Worm (Caenorhabditis elegans) whole organism, mixed stage, embryonic: ENCODE measurements around the gene T21E8.4.

Experiments
- M03D4.4 ChIP-seq: sonication (generic microtip); optimal IDR thresholded peaks from 2 replicates; lab custom pipeline; 2017; ENCODE audit warnings: mild to moderate bottlenecking, missing genetic modification characterization, missing compliant biosample characterization
- bed-3 ChIP-seq: fragments of 200-800 bp; sonication (Bioruptor generic); optimal IDR thresholded peaks from 3 replicates; lab custom pipeline; 2018; ENCODE audit warnings: mild to moderate bottlenecking, missing genetic modification characterization, moderate library complexity, missing compliant biosample characterization
- blmp-1 ChIP-seq: fragments of 150-350 bp; optimal IDR thresholded peaks from 2 replicates; lab custom pipeline; 2014; ENCODE audit warnings: missing biosample characterization, missing genetic modification characterization
- ceh-39 ChIP-seq: fragments of 150-350 bp; optimal IDR thresholded peaks from 2 replicates; lab custom pipeline; 2014; ENCODE audit warnings: missing biosample characterization, missing genetic modification characterization
- ceh-43 ChIP-seq: fragments of 200-800 bp; sonication (Bioruptor generic); optimal IDR thresholded peaks from 2 replicates; lab custom pipeline; 2018; ENCODE audit warnings: mild to moderate bottlenecking, missing genetic modification characterization, moderate library complexity, missing compliant biosample characterization
- ceh-83 ChIP-seq: fragments of 200-800 bp; sonication (Bioruptor generic); optimal IDR thresholded peaks from 2 replicates; lab custom pipeline; 2018; ENCODE audit warnings: mild to moderate bottlenecking, missing genetic modification characterization, missing compliant biosample characterization
- drap-1 ChIP-seq: fragments of 200-800 bp; sonication (Bioruptor generic); optimal IDR thresholded peaks from 3 replicates; lab custom pipeline; 2018; ENCODE audit warnings: mild to moderate bottlenecking, missing genetic modification characterization, missing compliant biosample characterization
- elt-1 ChIP-seq: sonication (generic microtip); optimal IDR thresholded peaks from 2 replicates; lab custom pipeline; 2017; ENCODE audit warnings: missing genetic modification characterization, mild to moderate bottlenecking, missing compliant biosample characterization, antibody characterized with exemption, moderate library complexity, borderline replicate concordance; ENCODE audit not compliant: insufficient read depth
- elt-3 ChIP-seq: fragments of 150-350 bp; optimal IDR thresholded peaks from 2 replicates; lab custom pipeline; 2014; ENCODE audit warnings: missing biosample characterization, missing genetic modification characterization
- ham-2 ChIP-seq: fragments of 200-800 bp; sonication (Bioruptor generic); optimal IDR thresholded peaks from 2 replicates; lab custom pipeline; 2018; ENCODE audit warnings: mild to moderate bottlenecking, missing genetic modification characterization, missing compliant biosample characterization
- hlh-1 ChIP-seq: fragments of 150-350 bp; optimal IDR thresholded peaks from 2 replicates; lab custom pipeline; 2014; ENCODE audit warnings: missing biosample characterization, missing genetic modification reagents, missing genetic modification characterization
- lin-13 ChIP-seq: fragments of 150-350 bp; optimal IDR thresholded peaks from 2 replicates; lab custom pipeline; 2014; ENCODE audit warnings: missing biosample characterization, missing genetic modification characterization
- lin-32 ChIP-seq: fragments of 200-800 bp; sonication (Bioruptor generic); optimal IDR thresholded peaks from 2 replicates; lab custom pipeline; 2018; ENCODE audit warnings: mild to moderate bottlenecking, missing genetic modification characterization, missing compliant biosample characterization
- lsy-2 ChIP-seq: fragments of 150-350 bp; optimal IDR thresholded peaks from 2 replicates; lab custom pipeline; 2014; ENCODE audit warnings: missing biosample characterization, missing genetic modification characterization
- mls-2 ChIP-seq: sonication (generic microtip); optimal IDR thresholded peaks from 2 replicates; lab custom pipeline; 2016; ENCODE audit warnings: mild to moderate bottlenecking, missing genetic modification characterization, moderate library complexity, missing compliant biosample characterization
- nhr-12 ChIP-seq: fragments of 150-350 bp; optimal IDR thresholded peaks from 2 replicates; lab custom pipeline; 2014; ENCODE audit warnings: missing biosample characterization, missing genetic modification characterization
- nhr-2 ChIP-seq: fragments of 150-350 bp; optimal IDR thresholded peaks from 2 replicates; lab custom pipeline; 2014; ENCODE audit warnings: missing biosample characterization, missing genetic modification characterization
- nhr-28 ChIP-seq: fragments of 150-350 bp; optimal IDR thresholded peaks from 2 replicates; lab custom pipeline; 2014; ENCODE audit warnings: missing biosample characterization, missing genetic modification characterization
- nhr-76 ChIP-seq: sonication (generic microtip); optimal IDR thresholded peaks from 2 replicates; lab custom pipeline; 2017; ENCODE audit warnings: missing biosample characterization, missing genetic modification characterization
- snpc-4 ChIP-seq: fragments of 150-350 bp; optimal IDR thresholded peaks from 2 replicates; lab custom pipeline; 2014; ENCODE audit warnings: missing biosample characterization, missing genetic modification characterization
- sptf-1 ChIP-seq: sonication (generic microtip); optimal IDR thresholded peaks from 2 replicates; lab custom pipeline; 2017; ENCODE audit warnings: mild to moderate bottlenecking, missing genetic modification characterization, moderate library complexity, missing compliant biosample characterization
- tbx-8 ChIP-seq: fragments of 200-800 bp; sonication (Bioruptor generic); optimal IDR thresholded peaks from 2 replicates; lab custom pipeline; 2018; ENCODE audit warnings: mild to moderate bottlenecking, missing genetic modification characterization, moderate library complexity, missing compliant biosample characterization
- unc-120 ChIP-seq: sonication (generic microtip); optimal IDR thresholded peaks from 2 replicates; lab custom pipeline; 2017; ENCODE audit warnings: missing genetic modification characterization, missing compliant biosample characterization; ENCODE audit not compliant: poor library complexity, severe bottlenecking
- unc-39 ChIP-seq: fragments of 150-350 bp; optimal IDR thresholded peaks from 2 replicates; lab custom pipeline; 2014; ENCODE audit warnings: missing biosample characterization, missing genetic modification characterization
- unc-62 ChIP-seq: fragments of 150-350 bp; optimal IDR thresholded peaks from 2 replicates; lab custom pipeline; 2014; ENCODE audit warnings: missing biosample characterization, missing genetic modification reagents, missing genetic modification characterization
- zip-8 ChIP-seq: fragments of 150-350 bp; optimal IDR thresholded peaks from 2 replicates; lab custom pipeline; 2014; ENCODE audit warnings: missing biosample characterization, missing genetic modification characterization

The T21E8.4 gene

ce11 chrX:10913981-10914380 is 33.4 kb downstream of the T21E8.4 start, which contains the start of gene F47B10.9:
TSS of gene F47B10.9 (minus strand) at chrX:10914081.
- no peak for TF ChIP-seq nhr-2 (tag; lab: Kevin White, UChicago)
- no peak for TF ChIP-seq unc-62 (GFP tag; lab: Kevin White, UChicago)
- no peak for TF ChIP-seq nhr-76
- no peak for TF ChIP-seq nhr-12
- TF ChIP-seq blmp-1 (tag; lab: Kevin White, UChicago) = no peak
- no peak for TF ChIP-seq elt-3
- TF ChIP-seq mls-2 (tag; lab: Kevin White, UChicago) = no peak
- TF ChIP-seq tbx-8 (GFP tag; lab: Kevin White, UChicago) = no peak
- no peak for TF ChIP-seq lin-32 (GFP tag; lab: Kevin White, UChicago)

- TF ChIP-seq nhr-28 (tag; lab: Kevin White, UChicago) = no peak
- TF ChIP-seq sptf-1 = no peak
- TF ChIP-seq nhr-2 (tag; lab: Kevin White, UChicago) = no peak
- TF ChIP-seq lin-32 (GFP tag; lab: Kevin White, UChicago) = no peak
- peak; percentile 43 for TF ChIP-seq hlh-1
- TF ChIP-seq bed-3 (GFP tag; lab: Kevin White, UChicago) = no peak
Measured at ce11 chrX:10914421-10915277, 34.0 kb downstream of the T21E8.4 start.

DNA sequence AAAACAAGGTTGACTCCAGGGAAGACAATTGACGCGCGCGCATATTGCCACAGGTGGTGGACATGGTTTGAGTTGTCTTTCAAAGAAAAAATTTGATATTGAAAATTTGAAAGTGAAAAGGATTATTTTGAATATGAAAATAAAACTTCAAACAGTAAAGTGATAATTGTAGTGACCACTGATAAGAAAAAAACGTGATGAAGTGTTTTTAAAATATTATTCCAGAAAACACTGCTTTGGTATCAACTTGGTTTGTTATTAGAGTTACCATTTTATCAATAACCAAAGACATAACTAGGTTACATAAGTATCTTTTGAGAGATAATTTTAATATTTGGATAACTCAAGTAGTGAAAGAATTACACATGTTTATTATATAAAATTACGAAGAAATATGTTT is 35.6 kb downstream of the T21E8.4 start:
- TF ChIP-seq drap-1 (GFP tag; lab: Kevin White, UChicago) (no peak), lsy-2 (tag; lab: Kevin White, UChicago) (no peak), ham-2 (GFP tag; lab: Kevin White, UChicago) (no peak), zip-8 (tag; lab: Kevin White, UChicago) (no peak), sptf-1 (no peak), mls-2 (tag; lab: Kevin White, UChicago) (no peak), unc-120 (tag; lab: Kevin White, UChicago) (no peak), blmp-1 (tag; lab: Kevin White, UChicago) (no peak), lin-13 (tag; lab: Kevin White, UChicago) (no peak), ceh-39 (tag; lab: Kevin White, UChicago) (no peak), hlh-1 (no peak), ceh-43 (GFP tag; lab: Kevin White, UChicago) (no peak), elt-3 (no peak), tbx-8 (GFP tag; lab: Kevin White, UChicago) (no peak), nhr-28 (tag; lab: Kevin White, UChicago) (no peak), snpc-4 (tag; lab: Kevin White, UChicago) (no peak)
- TF ChIP-seq, all 35 proteins: peak for 0

ce11 chrX:10919613-10920012 is 39.0 kb downstream of the T21E8.4 start, which contains the start of gene nstp-9:
TSS of gene nstp-9 (minus strand) at chrX:10919713.
- TF ChIP-seq mls-2 (tag; lab: Kevin White, UChicago) = no peak
- TF ChIP-seq snpc-4 (tag; lab: Kevin White, UChicago) = no peak
- no peak for TF ChIP-seq elt-1
- no peak for TF ChIP-seq ceh-83 (GFP tag; lab: Kevin White, UChicago)
- no peak for TF ChIP-seq ceh-43 (GFP tag; lab: Kevin White, UChicago)
- no peak for TF ChIP-seq nhr-2 (tag; lab: Kevin White, UChicago)
- TF ChIP-seq unc-62 (GFP tag; lab: Kevin White, UChicago) = no peak
- TF ChIP-seq blmp-1 (tag; lab: Kevin White, UChicago) = no peak

ce11 chrX:10924031-10924430 is 43.4 kb downstream of the T21E8.4 start:
- no peak for TF ChIP-seq M03D4.4 (tag; lab: Kevin White, UChicago)
- TF ChIP-seq, all 35 proteins: peak for 0

DNA sequence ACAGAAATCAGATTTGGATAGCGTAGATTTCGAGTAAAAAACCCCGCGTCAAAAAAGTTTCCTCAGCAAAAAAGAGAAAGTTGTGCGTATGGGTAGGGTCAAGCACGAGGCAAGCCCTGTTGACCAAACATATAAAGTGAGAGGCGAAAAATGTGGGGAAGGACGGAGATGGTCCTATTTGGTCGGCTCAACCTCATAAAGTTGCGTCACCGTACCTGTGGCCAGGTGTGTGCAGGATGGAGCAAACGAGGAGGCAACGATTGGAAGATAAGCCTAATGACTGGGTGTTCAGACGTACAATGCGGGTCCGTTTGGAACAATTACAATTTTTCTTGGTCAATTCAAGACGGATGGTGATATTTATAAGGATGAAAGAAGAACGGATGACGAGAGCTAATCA is 46.5 kb downstream of the T21E8.4 start:
- TF ChIP-seq lin-32 (GFP tag; lab: Kevin White, UChicago) = peak; percentile 68
- TF ChIP-seq zip-8 (tag; lab: Kevin White, UChicago) = peak; percentile 34
- TF ChIP-seq nhr-2 (tag; lab: Kevin White, UChicago) = peak; percentile 57
- no peak for TF ChIP-seq unc-39 (tag; lab: Kevin White, UChicago)
- no peak for TF ChIP-seq tbx-8 (GFP tag; lab: Kevin White, UChicago)
